Worm (Caenorhabditis elegans) whole organism, L4 larva: ENCODE measurements around the gene C14A6.12.

ENCODE experiments used
- D1046.2 ChIP-seq: fragments of 200-800 bp; sonication (Bioruptor generic); IDR thresholded peaks from 2 replicates; pipeline ENCODE4 v1.3.6; 2022; ENCODE audit warnings: missing genetic modification characterization, missing compliant biosample characterization
- T20F7.1 ChIP-seq: fragments of 200-800 bp; sonication (Bioruptor generic); optimal IDR thresholded peaks from 2 replicates; lab custom pipeline; 2018; ENCODE audit warnings: mild to moderate bottlenecking, missing genetic modification characterization, missing compliant biosample characterization
- ceh-28 ChIP-seq: fragments of 150-350 bp; optimal IDR thresholded peaks from 2 replicates; lab custom pipeline; 2014; ENCODE audit warnings: missing biosample characterization, missing genetic modification reagents, missing genetic modification characterization
- egl-27 ChIP-seq: sonication (generic microtip); optimal IDR thresholded peaks from 3 replicates; lab custom pipeline; 2017; ENCODE audit warnings: missing biosample characterization, missing genetic modification reagents, missing genetic modification characterization
- jun-1 ChIP-seq: fragments of 150-350 bp; optimal IDR thresholded peaks from 2 replicates; lab custom pipeline; 2014; ENCODE audit warnings: missing biosample characterization, missing genetic modification reagents, missing genetic modification characterization
- lin-38 ChIP-seq: fragments of 200-800 bp; sonication (Bioruptor generic); IDR thresholded peaks from 2 replicates; pipeline ENCODE4 v1.3.6; 2022; ENCODE audit warnings: missing genetic modification reagents, missing genetic modification characterization, missing compliant biosample characterization
- lin-39 ChIP-seq: fragments of 150-350 bp; optimal IDR thresholded peaks from 2 replicates; lab custom pipeline; 2014; ENCODE audit warnings: missing biosample characterization, missing genetic modification reagents, missing genetic modification characterization
- nhr-28 ChIP-seq: fragments of 150-350 bp; optimal IDR thresholded peaks from 2 replicates; lab custom pipeline; 2014; ENCODE audit warnings: missing biosample characterization, missing genetic modification characterization
- nhr-6 ChIP-seq: fragments of 150-350 bp; optimal IDR thresholded peaks from 2 replicates; lab custom pipeline; 2014; ENCODE audit warnings: missing biosample characterization, missing genetic modification characterization
- unc-130 ChIP-seq: sonication (generic microtip); optimal IDR thresholded peaks from 2 replicates; lab custom pipeline; 2016; ENCODE audit warnings: missing genetic modification reagents, missing genetic modification characterization, missing compliant biosample characterization
- ztf-11 ChIP-seq: fragments of 150-350 bp; optimal IDR thresholded peaks from 2 replicates; lab custom pipeline; 2014; ENCODE audit warnings: missing biosample characterization, missing genetic modification characterization

ce11 chrV:18179663-18180062, 17.2 kb upstream of the C14A6.12 start, which contains the start of gene C31G12.1:
- TF ChIP-seq T20F7.1 (GFP tag; lab: Kevin White, UChicago): no peak
- no peak for TF ChIP-seq D1046.2 (GFP tag; lab: Robert Waterston, UW)
- no peak for TF ChIP-seq lin-39 (tag; lab: Kevin White, UChicago)
- TF ChIP-seq nhr-28 (tag; lab: Kevin White, UChicago): no peak
- no peak for TF ChIP-seq ceh-28 (tag; lab: Kevin White, UChicago)
- no peak for TF ChIP-seq jun-1 (tag; lab: Kevin White, UChicago)
- TF ChIP-seq nhr-6 (tag; lab: Kevin White, UChicago): no peak
- no peak for TF ChIP-seq ztf-11
- TF ChIP-seq egl-27 (tag; lab: Kevin White, UChicago): no peak
- no peak for TF ChIP-seq unc-130 (GFP tag; lab: Kevin White, UChicago)
- TF ChIP-seq lin-38 (GFP tag; lab: Robert Waterston, UW): no peak
